Worm (Caenorhabditis elegans) whole organism, L4 larva: Measurements from ENCODE around the gene copb-1.

ENCODE experiments used
- F49E8.2 ChIP-seq: sonication (generic microtip); optimal IDR thresholded peaks from 2 replicates; lab custom pipeline; 2016; ENCODE audit warnings: missing compliant biosample characterization, mild to moderate bottlenecking, missing genetic modification characterization, borderline replicate concordance
- T20F7.1 ChIP-seq: fragments of 200-800 bp; sonication (Bioruptor generic); optimal IDR thresholded peaks from 2 replicates; lab custom pipeline; 2018; ENCODE audit warnings: mild to moderate bottlenecking, missing genetic modification characterization, missing compliant biosample characterization
- ZK546.5 ChIP-seq, 2 experiments: sonication (generic microtip); optimal IDR thresholded peaks; 2 replicates each; lab custom pipeline; 2017; ENCODE audit warnings: missing biosample characterization in 2 of 2, missing genetic modification characterization in 2 of 2
- ama-1 ChIP-seq: fragments of 150-350 bp; optimal IDR thresholded peaks from 2 replicates; lab custom pipeline; 2014; ENCODE audit warnings: inconsistent platforms, mixed read lengths
- attf-4 ChIP-seq: sonication (generic microtip); optimal IDR thresholded peaks from 3 replicates; lab custom pipeline; 2017; ENCODE audit warnings: missing biosample characterization, missing genetic modification characterization
- ceh-82 ChIP-seq: sonication (generic microtip); optimal IDR thresholded peaks from 2 replicates; lab custom pipeline; 2017; ENCODE audit warnings: missing biosample characterization, missing genetic modification characterization
- cey-2 ChIP-seq: sonication (generic microtip); optimal IDR thresholded peaks from 3 replicates; lab custom pipeline; 2017; ENCODE audit warnings: missing genetic modification characterization, mild to moderate bottlenecking, missing compliant biosample characterization, antibody characterized with exemption, borderline replicate concordance; ENCODE audit not compliant: insufficient read depth
- daf-8 ChIP-seq: fragments of 200-800 bp; sonication (Bioruptor generic); IDR thresholded peaks from 2 replicates; pipeline ENCODE4 v1.3.6; 2022; ENCODE audit warnings: missing genetic modification characterization, missing compliant biosample characterization
- dmd-6 ChIP-seq: fragments of 200-800 bp; sonication (Bioruptor generic); IDR thresholded peaks from 2 replicates; pipeline ENCODE4 v1.3.6; 2022; ENCODE audit warnings: missing genetic modification reagents, missing genetic modification characterization, missing compliant biosample characterization
- egl-43 ChIP-seq: fragments of 200-800 bp; sonication (Bioruptor generic); IDR thresholded peaks from 2 replicates; pipeline ENCODE4 v1.3.6; 2022; ENCODE audit warnings: missing genetic modification reagents, missing genetic modification characterization, missing compliant biosample characterization
- fkh-10 ChIP-seq: fragments of 150-350 bp; optimal IDR thresholded peaks from 2 replicates; lab custom pipeline; 2014; ENCODE audit warnings: missing biosample characterization, missing genetic modification reagents, missing genetic modification characterization
- lim-7 ChIP-seq: fragments of 200-800 bp; sonication (Bioruptor generic); IDR thresholded peaks from 2 replicates; pipeline ENCODE4 v1.3.6; 2022; ENCODE audit warnings: missing genetic modification characterization, missing compliant biosample characterization
- lin-38 ChIP-seq: fragments of 200-800 bp; sonication (Bioruptor generic); IDR thresholded peaks from 2 replicates; pipeline ENCODE4 v1.3.6; 2022; ENCODE audit warnings: missing genetic modification reagents, missing genetic modification characterization, missing compliant biosample characterization
- lin-39 ChIP-seq: fragments of 150-350 bp; optimal IDR thresholded peaks from 2 replicates; lab custom pipeline; 2014; ENCODE audit warnings: missing biosample characterization, missing genetic modification reagents, missing genetic modification characterization
- lir-3 ChIP-seq: sonication (generic microtip); optimal IDR thresholded peaks from 2 replicates; lab custom pipeline; 2016; ENCODE audit warnings: mild to moderate bottlenecking, missing genetic modification characterization, missing compliant biosample characterization
- madf-9 ChIP-seq: fragments of 200-800 bp; sonication (Bioruptor generic); conservative IDR thresholded peaks from 2 replicates; pipeline ENCODE4 v1.3.6; 2022; ENCODE audit warnings: missing genetic modification reagents, missing genetic modification characterization, missing compliant biosample characterization
- mxl-3 ChIP-seq: fragments of 200-800 bp; sonication (Bioruptor generic); optimal IDR thresholded peaks from 2 replicates; lab custom pipeline; 2018; ENCODE audit warnings: mild to moderate bottlenecking, missing genetic modification characterization, missing compliant biosample characterization
- nhr-10 ChIP-seq: fragments of 150-350 bp; optimal IDR thresholded peaks from 2 replicates; lab custom pipeline; 2014; ENCODE audit warnings: missing biosample characterization, missing genetic modification characterization
- nhr-111 ChIP-seq: fragments of 200-800 bp; sonication (Bioruptor generic); optimal IDR thresholded peaks from 2 replicates; lab custom pipeline; 2018; ENCODE audit warnings: mild to moderate bottlenecking, missing genetic modification characterization, missing compliant biosample characterization
- nhr-25 ChIP-seq: sonication (generic microtip); optimal IDR thresholded peaks from 2 replicates; lab custom pipeline; 2017; ENCODE audit warnings: missing genetic modification characterization, mild to moderate bottlenecking, missing compliant biosample characterization, antibody characterized with exemption, moderate library complexity, borderline replicate concordance; ENCODE audit not compliant: insufficient read depth
- nhr-48 ChIP-seq: sonication (generic microtip); optimal IDR thresholded peaks from 2 replicates; lab custom pipeline; 2016; ENCODE audit warnings: mild to moderate bottlenecking, missing genetic modification characterization, missing compliant biosample characterization
- pqm-1 ChIP-seq: sonication (generic microtip); optimal IDR thresholded peaks from 2 replicates; lab custom pipeline; 2017; ENCODE audit warnings: missing biosample characterization, missing genetic modification characterization
- saeg-2 ChIP-seq: fragments of 200-800 bp; sonication (Bioruptor generic); IDR thresholded peaks from 2 replicates; pipeline ENCODE4 v1.3.6; 2022; ENCODE audit warnings: missing genetic modification reagents, missing genetic modification characterization, missing compliant biosample characterization
- sdz-12 ChIP-seq: fragments of 200-800 bp; sonication (Bioruptor generic); optimal IDR thresholded peaks from 2 replicates; lab custom pipeline; 2018; ENCODE audit warnings: mild to moderate bottlenecking, missing genetic modification characterization, missing compliant biosample characterization
- set-16 ChIP-seq: fragments of 200-800 bp; sonication (Bioruptor generic); IDR thresholded peaks from 2 replicates; pipeline ENCODE4 v1.3.6; 2022; ENCODE audit warnings: missing genetic modification reagents, missing genetic modification characterization, missing compliant biosample characterization
- spr-1 ChIP-seq: sonication (generic microtip); optimal IDR thresholded peaks from 2 replicates; lab custom pipeline; 2016; ENCODE audit warnings: mild to moderate bottlenecking, missing genetic modification characterization, missing compliant biosample characterization
- unc-62 ChIP-seq, 3 experiments: fragments of 150-350 bp in 1 of 3; sonication (generic microtip); optimal IDR thresholded peaks in 2 of 3; peaks in 1 of 3; 1 replicate in 1 of 3; 2 replicates in 2 of 3; lab custom pipeline; 2014 to 2017; ENCODE audit warnings: missing biosample characterization in 3 of 3, missing genetic modification characterization in 3 of 3, missing genetic modification reagents in 3 of 3, missing genotype in 1 of 3
- vab-7 ChIP-seq: fragments of 200-800 bp; sonication (Bioruptor generic); IDR thresholded peaks from 2 replicates; pipeline ENCODE4 v1.3.6; 2022; ENCODE audit warnings: missing genetic modification reagents, missing genetic modification characterization, missing compliant biosample characterization
- zfp-2 ChIP-seq: sonication (generic microtip); optimal IDR thresholded peaks from 2 replicates; lab custom pipeline; 2016; ENCODE audit warnings: mild to moderate bottlenecking, missing genetic modification characterization, missing compliant biosample characterization
- zip-11 ChIP-seq: fragments of 200-800 bp; sonication (Bioruptor generic); IDR thresholded peaks from 2 replicates; pipeline ENCODE4 v1.3.6; 2022; ENCODE audit warnings: missing genetic modification characterization, missing compliant biosample characterization
- ztf-11 ChIP-seq: fragments of 150-350 bp; optimal IDR thresholded peaks from 2 replicates; lab custom pipeline; 2014; ENCODE audit warnings: missing biosample characterization, missing genetic modification characterization

The copb-1 gene

DNA sequence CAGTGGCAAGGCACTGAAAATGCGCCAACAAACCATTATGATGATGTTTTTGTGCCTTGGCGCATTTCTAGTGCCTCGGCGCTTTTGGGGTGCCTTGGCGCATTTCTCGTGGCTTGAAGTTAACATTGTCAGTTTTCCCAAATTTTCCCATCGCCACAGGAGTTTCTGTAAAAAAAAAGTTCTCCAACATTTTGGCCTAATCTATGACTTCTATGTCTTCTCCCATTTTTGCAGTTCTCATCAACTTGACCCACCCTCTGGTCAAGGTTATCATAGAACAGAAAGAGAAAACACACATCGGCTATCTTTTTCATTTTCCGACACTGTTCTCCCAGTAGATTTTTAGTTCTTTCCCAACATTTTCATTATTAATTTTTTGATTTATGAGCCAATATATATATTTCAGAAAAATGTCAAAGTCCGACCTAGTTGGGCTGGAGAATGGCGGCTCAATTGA is 40.1 kb upstream of the copb-1 start, which contains the start of the genes B0454.26 and B0454.5:
B0454.26 (minus strand) TSS at position 101 of the 457 bp plus-strand sequence.
B0454.5 (plus strand) TSS at position 407 of the 457 bp plus-strand sequence.
- TF ChIP-seq unc-62 (GFP tag; optimal IDR thresholded peaks at IDR 0.05 in 1 of 2; lab: Kevin White, UChicago) (no peak), unc-62 (tag; optimal IDR thresholded peaks at IDR 0.05; lab: Kevin White, UChicago) (no peak), saeg-2 (GFP tag; lab: Robert Waterston, UW) (no peak), attf-4 (tag; lab: Kevin White, UChicago) (no peak), ceh-82 (tag; lab: Kevin White, UChicago) (no peak), spr-1 (tag; lab: Kevin White, UChicago) (no peak), nhr-10 (no peak), nhr-25 (tag; lab: Kevin White, UChicago) (no peak), vab-7 (no peak), lir-3 (no peak), ama-1 (lab: Kevin White, UChicago) (no peak), dmd-6 (GFP tag; lab: Robert Waterston, UW) (no peak), madf-9 (no peak), nhr-48 (tag; lab: Kevin White, UChicago) (no peak), daf-8 (GFP tag; lab: Robert Waterston, UW) (no peak), nhr-111 (GFP tag; lab: Kevin White, UChicago) (no peak), lin-39 (tag; lab: Kevin White, UChicago) (no peak), fkh-10 (no peak), ztf-11 (tag; lab: Kevin White, UChicago) (no peak)

DNA sequence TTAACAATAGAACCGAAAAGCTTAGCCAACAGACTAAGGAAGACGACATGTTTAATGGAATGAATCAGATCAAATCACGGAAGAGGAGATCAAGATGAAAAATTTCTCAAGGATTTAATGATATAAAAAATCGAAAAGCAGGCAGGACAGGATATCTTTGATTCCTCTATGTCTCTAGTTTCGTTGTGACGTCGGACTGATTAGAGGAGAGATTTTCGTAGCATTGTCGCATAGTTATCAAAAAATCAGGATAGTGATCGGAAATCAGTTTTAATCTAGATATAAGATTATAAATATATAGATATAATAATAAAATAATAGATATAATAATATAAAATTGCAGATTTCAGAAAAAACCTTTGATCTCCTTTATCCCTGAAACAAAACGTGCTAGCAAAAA is 35.2 kb upstream of the copb-1 start, which contains the start of gene B0454.8:
B0454.8 (minus strand) TSS at position 101 of the 400 bp plus-strand sequence.
- TF ChIP-seq zip-11 (GFP tag; lab: Robert Waterston, UW) (no peak), pqm-1 (no peak), lim-7 (GFP tag; lab: Robert Waterston, UW) (no peak)

DNA sequence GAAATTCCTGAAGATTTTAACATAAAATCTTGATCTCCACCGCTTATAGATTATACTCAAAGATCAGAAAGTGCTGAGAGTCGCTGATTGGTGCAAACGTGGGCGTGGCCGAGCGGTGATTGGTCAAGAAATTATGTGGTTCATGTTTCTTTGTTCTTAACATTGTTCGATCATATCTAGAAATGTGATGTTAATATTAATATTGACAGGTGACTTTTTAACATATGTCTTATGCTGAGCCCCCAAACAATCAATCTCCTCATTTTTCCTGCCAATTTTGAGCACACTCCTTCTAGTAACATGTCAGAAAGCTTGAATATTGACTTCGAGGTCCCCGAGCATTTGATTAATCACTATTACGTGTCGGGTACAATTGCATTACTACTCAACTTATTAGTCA is 34.6 kb upstream of the copb-1 start, which contains the start of gene sri-29:
sri-29 (plus strand) TSS at position 301 of the 400 bp plus-strand sequence.
- TF ChIP-seq unc-62 (GFP tag; optimal IDR thresholded peaks at IDR 0.05 in 1 of 2; lab: Kevin White, UChicago) = peak in 1 of 2 experiments; percentile 13
- no peak for TF ChIP-seq unc-62 (tag; optimal IDR thresholded peaks at IDR 0.05; lab: Kevin White, UChicago)
- TF ChIP-seq zfp-2 = no peak

DNA sequence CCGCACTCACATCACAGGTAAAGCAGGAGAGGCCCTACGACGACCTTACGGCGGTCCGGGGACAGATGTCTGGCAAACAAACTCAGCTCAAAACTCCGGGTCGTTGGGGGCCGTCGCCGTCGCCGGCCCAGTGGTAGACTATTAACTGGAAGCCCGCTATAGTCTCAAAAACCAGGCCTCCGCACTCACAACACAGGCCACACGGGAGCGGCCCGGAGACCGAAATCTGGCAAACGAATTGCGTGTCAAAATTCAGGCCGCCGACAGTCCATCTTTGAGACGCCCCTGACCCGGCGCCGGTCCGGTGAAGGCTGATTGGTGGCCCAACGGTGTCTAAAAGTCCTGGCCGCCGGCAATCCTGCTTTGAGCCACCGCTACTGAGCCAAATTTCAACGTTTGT is 33.2 kb upstream of the copb-1 start:
- no peak for TF ChIP-seq cey-2
- no peak for TF ChIP-seq ZK546.5 (tag; optimal IDR thresholded peaks at IDR 0.05; lab: Kevin White, UChicago)
- peak; percentile 84 for TF ChIP-seq set-16 (GFP tag; lab: Robert Waterston, UW)
- TF ChIP-seq egl-43 (GFP tag; lab: Robert Waterston, UW) = peak; percentile 25; the same call in 1 of the 2 replicates
- no peak for TF ChIP-seq mxl-3 (GFP tag; lab: Kevin White, UChicago)
- no peak for TF ChIP-seq lir-3
- TF ChIP-seq T20F7.1 = no peak
- TF ChIP-seq F49E8.2 (tag; lab: Kevin White, UChicago) = no peak
- TF ChIP-seq sdz-12 (GFP tag; lab: Kevin White, UChicago) = no peak
- TF ChIP-seq, all 104 proteins: peak for 2

DNA sequence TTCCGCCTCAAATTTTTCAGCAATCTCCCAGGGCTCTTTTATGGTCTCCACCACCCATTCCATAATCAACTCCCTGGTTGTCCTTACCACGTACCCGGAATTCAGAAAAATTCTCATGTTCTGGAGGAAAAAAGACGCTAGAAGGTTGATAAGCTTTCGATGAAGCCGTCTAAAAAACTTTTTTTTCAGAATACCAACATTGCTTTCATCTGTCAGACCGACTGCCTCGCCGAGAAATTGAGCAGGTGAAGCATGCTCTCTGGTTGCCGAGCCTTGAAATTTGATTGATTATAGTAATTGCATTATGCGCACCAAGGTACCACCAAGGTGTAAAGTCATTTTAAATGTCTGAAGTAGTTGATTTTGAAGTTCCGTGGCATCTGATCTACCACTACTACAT is 32.7 kb upstream of the copb-1 start, which contains the start of gene sri-30:
sri-30 (plus strand) TSS at position 301 of the 400 bp plus-strand sequence.
- no peak for TF ChIP-seq lin-38
- peak in 1 of 2 experiments; percentile 87 for TF ChIP-seq unc-62 (GFP tag; optimal IDR thresholded peaks at IDR 0.05 in 1 of 2; lab: Kevin White, UChicago)
- no peak for TF ChIP-seq unc-62 (tag; optimal IDR thresholded peaks at IDR 0.05; lab: Kevin White, UChicago)
